Fruit fly (Drosophila melanogaster) whole organism, pupa: Measurements from ENCODE around the gene Prosbeta5R2.

Experiments used
- CG8301 ChIP-seq: fragments of 200-800 bp; sonication (Bioruptor generic); optimal IDR thresholded peaks from 2 replicates; lab custom pipeline; 2018; ENCODE audit warnings: missing biosample characterization, mild to moderate bottlenecking, missing genetic modification characterization
- EcR ChIP-seq: fragments of 200-800 bp; sonication (Bioruptor generic); optimal IDR thresholded peaks from 3 replicates; lab custom pipeline; 2019; ENCODE audit warnings: missing biosample characterization, missing genetic modification characterization, mild to moderate bottlenecking, moderate library complexity, missing genetic modification reagents
- fd96Ca ChIP-seq: fragments of 200-800 bp; sonication (Bioruptor generic); IDR thresholded peaks from 3 replicates; pipeline ENCODE4 v1.3.6; 2022; ENCODE audit warnings: missing biosample characterization, missing genetic modification characterization
- gl ChIP-seq: fragments of 200-800 bp; sonication (Bioruptor generic); optimal IDR thresholded peaks from 2 replicates; lab custom pipeline; 2018; ENCODE audit warnings: missing biosample characterization, mild to moderate bottlenecking, missing genetic modification characterization

dm6 chr2L:18006327-18006726, 16.1 kb downstream of the Prosbeta5R2 start, which contains the start of gene CG5693:
- TF ChIP-seq EcR (GFP tag; lab: Kevin White, UChicago): no peak
- TF ChIP-seq fd96Ca: no peak
- no peak for TF ChIP-seq CG8301 (tag; lab: Kevin White, UChicago)
- TF ChIP-seq gl (tag; lab: Kevin White, UChicago): no peak
